Worm (Caenorhabditis elegans): ENCODE data around the gene plk-3.

The plk-3 gene

DNA sequence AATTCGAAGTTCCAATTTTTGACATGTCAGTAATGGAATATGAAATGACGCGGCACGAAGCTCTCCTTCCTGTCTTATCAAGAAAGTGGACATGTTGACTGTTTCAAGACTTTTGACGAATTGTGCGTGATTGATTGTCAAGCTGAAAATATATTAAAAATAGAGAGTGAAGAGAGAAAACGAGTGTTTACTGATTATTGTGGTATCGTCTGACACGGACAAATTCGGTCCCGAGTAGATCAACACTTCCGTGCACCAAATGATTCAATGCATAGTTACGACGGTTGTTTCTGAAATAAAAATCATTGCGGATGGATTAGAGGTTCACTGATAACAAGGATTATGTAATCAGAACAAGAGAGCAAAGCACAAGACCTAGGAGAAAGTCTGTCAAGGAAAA lies 5.8 kb downstream of the plk-3 start:
- no peak for TF ChIP-seq hmbx-1 (tag; optimal IDR thresholded peaks at IDR 0.05)
- TF ChIP-seq hnd-1 (tag; optimal IDR thresholded peaks at IDR 0.05), result no peak
- no peak for TF ChIP-seq ets-7 (tag; optimal IDR thresholded peaks at IDR 0.05)
- no peak for TF ChIP-seq ceh-13 (GFP tag; optimal IDR thresholded peaks at IDR 0.05)
- no peak for TF ChIP-seq ceh-36 (tag; optimal IDR thresholded peaks at IDR 0.05)
- TF ChIP-seq B0310.2 (tag; optimal IDR thresholded peaks at IDR 0.05), result no peak
- TF ChIP-seq ama-1 (optimal IDR thresholded peaks at IDR 0.05), result no peak
- no peak for TF ChIP-seq aly-1 (tag; optimal IDR thresholded peaks at IDR 0.05)
- TF ChIP-seq hmg-4 (GFP tag; optimal IDR thresholded peaks at IDR 0.05), result no peak
- TF ChIP-seq tra-4 (tag; optimal IDR thresholded peaks at IDR 0.05), result no peak
- no peak for TF ChIP-seq scrt-1 (GFP tag; IDR thresholded peaks at IDR 0.05)
- TF ChIP-seq pes-1 (GFP tag; IDR thresholded peaks at IDR 0.05), result no peak
- TF ChIP-seq flt-1 (GFP tag; IDR thresholded peaks at IDR 0.05), result no peak
- no peak for TF ChIP-seq tbx-11 (GFP tag; IDR thresholded peaks at IDR 0.05)
- TF ChIP-seq sea-1 (GFP tag; conservative IDR thresholded peaks at IDR 0.05), result no peak
- TF ChIP-seq F13C5.2 (tag; optimal IDR thresholded peaks at IDR 0.05), result no peak

DNA sequence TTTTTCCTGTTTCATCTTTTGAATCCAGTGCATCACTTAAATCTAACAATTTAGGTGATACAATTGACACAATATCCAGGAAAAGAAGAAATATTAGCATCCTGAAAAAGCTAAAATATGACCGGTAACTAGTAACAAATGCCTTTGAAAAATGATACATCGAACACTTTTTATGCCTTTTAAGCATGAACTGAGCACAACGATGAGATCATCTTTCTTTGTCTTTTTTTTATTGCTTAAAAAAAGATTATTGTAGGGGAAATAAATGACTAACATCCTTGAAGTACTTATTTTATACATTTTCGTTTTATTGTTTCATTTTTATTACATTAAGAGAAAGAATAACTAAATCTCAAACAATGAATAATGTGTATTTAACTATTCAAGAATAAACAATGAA lies 7.2 kb downstream of the plk-3 start, which contains the start of gene F13B6.3:
TSS of gene F13B6.3 (minus strand) at position 101 of the 400 bp plus-strand sequence.
- no peak for TF ChIP-seq tbx-37 (GFP tag; conservative IDR thresholded peaks at IDR 0.05)
- TF ChIP-seq ceh-13 (GFP tag; optimal IDR thresholded peaks at IDR 0.05), result no peak
- TF ChIP-seq aly-1 (tag; optimal IDR thresholded peaks at IDR 0.05), result no peak
- TF ChIP-seq pes-1 (GFP tag; IDR thresholded peaks at IDR 0.05), result no peak
- no peak for TF ChIP-seq scrt-1 (GFP tag; IDR thresholded peaks at IDR 0.05)
- TF ChIP-seq F13C5.2 (tag; optimal IDR thresholded peaks at IDR 0.05), result no peak
- no peak for TF ChIP-seq flt-1 (GFP tag; IDR thresholded peaks at IDR 0.05)
- no peak for TF ChIP-seq ets-7 (tag; optimal IDR thresholded peaks at IDR 0.05)
- no peak for TF ChIP-seq hnd-1 (tag; optimal IDR thresholded peaks at IDR 0.05)
- TF ChIP-seq hmbx-1 (tag; optimal IDR thresholded peaks at IDR 0.05), result no peak
- no peak for TF ChIP-seq B0310.2 (tag; optimal IDR thresholded peaks at IDR 0.05)
- TF ChIP-seq sea-1 (GFP tag; conservative IDR thresholded peaks at IDR 0.05), result no peak
- TF ChIP-seq tra-4 (tag; optimal IDR thresholded peaks at IDR 0.05), result no peak
- TF ChIP-seq ceh-36 (tag; optimal IDR thresholded peaks at IDR 0.05), result no peak
- no peak for TF ChIP-seq hmg-4 (GFP tag; optimal IDR thresholded peaks at IDR 0.05)

ce11 chrIV:7460225-7460624 lies 12.8 kb downstream of the plk-3 start, which contains the start of gene F13B6.2:
TSS of gene F13B6.2 (minus strand) at chrIV:7460325.
- TF ChIP-seq flt-1 (GFP tag; IDR thresholded peaks at IDR 0.05) (no peak), pes-1 (GFP tag; IDR thresholded peaks at IDR 0.05) (no peak), tra-4 (tag; optimal IDR thresholded peaks at IDR 0.05) (no peak), hmg-4 (GFP tag; optimal IDR thresholded peaks at IDR 0.05) (no peak), hmbx-1 (tag; optimal IDR thresholded peaks at IDR 0.05) (no peak), scrt-1 (GFP tag; IDR thresholded peaks at IDR 0.05) (no peak), sea-1 (GFP tag; conservative IDR thresholded peaks at IDR 0.05) (no peak), hnd-1 (tag; optimal IDR thresholded peaks at IDR 0.05) (no peak), ceh-36 (tag; optimal IDR thresholded peaks at IDR 0.05) (no peak), F13C5.2 (tag; optimal IDR thresholded peaks at IDR 0.05) (no peak), tbx-11 (GFP tag; IDR thresholded peaks at IDR 0.05) (no peak)

DNA sequence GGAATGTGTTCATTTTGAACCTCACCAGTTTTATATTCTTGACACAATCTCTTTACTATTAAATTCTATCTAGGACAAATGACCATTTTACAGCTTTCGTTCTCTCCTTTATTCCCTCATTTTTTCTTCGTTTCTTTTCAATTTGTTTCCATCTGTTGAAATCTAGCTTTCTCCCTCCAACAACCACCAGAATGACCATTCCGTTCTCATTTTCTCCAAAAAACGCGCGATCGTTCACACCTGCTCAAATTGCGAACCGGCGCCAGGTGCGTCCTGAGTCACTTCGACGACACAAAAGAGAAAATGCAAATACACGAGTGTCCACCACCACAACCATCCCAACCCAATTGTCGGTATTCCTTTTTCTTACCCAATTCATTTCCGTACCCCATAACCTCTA lies 16.8 kb downstream of the plk-3 start, which contains the start of gene F13B6.1:
TSS of gene F13B6.1 (plus strand) at position 301 of the 400 bp plus-strand sequence.
- TF ChIP-seq F13C5.2 (tag; optimal IDR thresholded peaks at IDR 0.05) (no peak), hmg-4 (GFP tag; optimal IDR thresholded peaks at IDR 0.05) (no peak)

ce11 chrIV:7454890-7455289 lies 18.1 kb downstream of the plk-3 start:
- TF ChIP-seq ama-1 (optimal IDR thresholded peaks at IDR 0.05), result no peak
- no peak for TF ChIP-seq hnd-1 (tag; optimal IDR thresholded peaks at IDR 0.05)
- no peak for TF ChIP-seq hmg-4 (GFP tag; optimal IDR thresholded peaks at IDR 0.05)
- TF ChIP-seq tbx-11 (GFP tag; IDR thresholded peaks at IDR 0.05), result no peak
- TF ChIP-seq F13C5.2 (tag; optimal IDR thresholded peaks at IDR 0.05), result no peak
- TF ChIP-seq scrt-1 (GFP tag; IDR thresholded peaks at IDR 0.05), result no peak
- TF ChIP-seq tra-4 (tag; optimal IDR thresholded peaks at IDR 0.05), result no peak
- TF ChIP-seq aly-1 (tag; optimal IDR thresholded peaks at IDR 0.05), result no peak
- TF ChIP-seq ceh-13 (GFP tag; optimal IDR thresholded peaks at IDR 0.05), result no peak
- no peak for TF ChIP-seq sea-1 (GFP tag; conservative IDR thresholded peaks at IDR 0.05)
- no peak for TF ChIP-seq B0310.2 (tag; optimal IDR thresholded peaks at IDR 0.05)
- no peak for TF ChIP-seq flt-1 (GFP tag; IDR thresholded peaks at IDR 0.05)
- no peak for TF ChIP-seq tbx-37 (GFP tag; conservative IDR thresholded peaks at IDR 0.05)
- no peak for TF ChIP-seq hmbx-1 (tag; optimal IDR thresholded peaks at IDR 0.05)

- TF ChIP-seq ceh-13 (GFP tag; optimal IDR thresholded peaks at IDR 0.05), result no peak
- no peak for TF ChIP-seq pes-1 (GFP tag; IDR thresholded peaks at IDR 0.05)
- TF ChIP-seq scrt-1 (GFP tag; IDR thresholded peaks at IDR 0.05), result no peak
Observed at ce11 chrIV:7453661-7454159, 19.3 kb downstream of the plk-3 start.

- TF ChIP-seq aly-1 (tag; optimal IDR thresholded peaks at IDR 0.05) (no peak), ama-1 (optimal IDR thresholded peaks at IDR 0.05) (no peak), tbx-11 (GFP tag; IDR thresholded peaks at IDR 0.05) (no peak), ceh-13 (GFP tag; optimal IDR thresholded peaks at IDR 0.05) (no peak), ets-7 (tag; optimal IDR thresholded peaks at IDR 0.05) (no peak)
Observed at ce11 chrIV:7451345-7451744, 21.7 kb downstream of the plk-3 start, which contains the start of gene tes-1. TSS of gene tes-1 (minus strand) at chrIV:7451445.

ce11 chrIV:7447556-7447955 lies 25.5 kb downstream of the plk-3 start, which contains the start of gene B0496.2:
TSS of gene B0496.2 (plus strand) at chrIV:7447856.
- TF ChIP-seq pes-1 (GFP tag; IDR thresholded peaks at IDR 0.05), result no peak
- TF ChIP-seq tra-4 (tag; optimal IDR thresholded peaks at IDR 0.05), result no peak
- no peak for TF ChIP-seq ets-7 (tag; optimal IDR thresholded peaks at IDR 0.05)
- no peak for TF ChIP-seq aly-1 (tag; optimal IDR thresholded peaks at IDR 0.05)
- TF ChIP-seq tbx-37 (GFP tag; conservative IDR thresholded peaks at IDR 0.05), result no peak
- TF ChIP-seq hmg-4 (GFP tag; optimal IDR thresholded peaks at IDR 0.05), result no peak
- TF ChIP-seq flt-1 (GFP tag; IDR thresholded peaks at IDR 0.05), result no peak
- TF ChIP-seq hmbx-1 (tag; optimal IDR thresholded peaks at IDR 0.05), result no peak
- no peak for TF ChIP-seq F13C5.2 (tag; optimal IDR thresholded peaks at IDR 0.05)
- TF ChIP-seq ceh-36 (tag; optimal IDR thresholded peaks at IDR 0.05), result no peak

All from whole organism, early embryonic.